Fruit fly (Drosophila melanogaster): ENCODE measurements around the gene CG4497.

DNA sequence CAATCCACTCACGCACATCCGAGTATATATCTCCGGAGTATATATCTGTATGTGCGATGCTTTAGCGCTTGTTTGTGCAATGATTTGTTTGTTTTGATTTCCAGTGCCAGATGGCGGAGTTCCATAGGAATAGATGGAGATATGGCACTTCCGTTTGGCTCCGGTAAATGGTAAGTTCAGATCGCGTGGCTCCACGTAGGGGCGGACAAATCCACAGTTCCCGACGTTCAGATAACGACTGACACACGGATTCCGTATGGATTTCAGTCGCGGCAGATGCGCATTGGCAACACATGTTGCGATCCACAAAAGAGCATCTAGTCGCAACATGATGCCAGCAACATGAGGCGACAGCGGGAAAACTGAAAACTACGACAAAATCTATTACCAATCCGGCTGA lies 36.9 kb downstream of the CG4497 start, which contains the start of gene Pvf3:
- TF ChIP-seq CG8478 (optimal IDR thresholded peaks at IDR 0.05) (no peak), CTCF (optimal IDR thresholded peaks at IDR 0.05) (no peak)
